Worm (Caenorhabditis elegans): ENCODE data around the gene F09A5.3.

DNA sequence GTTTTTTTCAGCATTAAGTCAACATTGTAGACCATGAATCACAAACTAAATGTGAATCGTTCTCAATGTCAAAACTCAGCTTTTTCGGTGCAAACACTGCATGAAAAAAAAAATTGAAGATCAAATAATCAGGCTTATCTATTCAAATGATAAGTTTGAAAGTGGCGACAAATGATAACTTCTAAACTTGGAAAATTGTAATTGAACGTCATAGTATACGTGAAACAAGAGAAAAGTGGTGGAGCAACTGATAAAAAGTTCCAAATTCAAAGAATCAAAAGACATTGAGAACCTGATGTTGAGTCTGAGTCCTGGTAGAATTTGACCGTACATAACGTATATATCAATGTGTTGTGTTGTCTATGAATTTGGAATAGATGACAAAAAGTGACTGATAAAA, 21.8 kb downstream of the F09A5.3 start:
- no peak for TF ChIP-seq mab-5 (tag; optimal IDR thresholded peaks at IDR 0.05)
- no peak for TF ChIP-seq elt-1 (tag; optimal IDR thresholded peaks at IDR 0.05; ENCODE audit: borderline replicate concordance, insufficient read depth)
- TF ChIP-seq lin-32 (GFP tag; optimal IDR thresholded peaks at IDR 0.05) = no peak
- TF ChIP-seq unc-62 (GFP tag; optimal IDR thresholded peaks at IDR 0.05) = no peak
- TF ChIP-seq sem-2 (GFP tag; optimal IDR thresholded peaks at IDR 0.05) = no peak
- no peak for TF ChIP-seq mls-2 (tag; optimal IDR thresholded peaks at IDR 0.05)
- TF ChIP-seq ztf-11 (tag; optimal IDR thresholded peaks at IDR 0.05) = no peak
- TF ChIP-seq nhr-76 (tag; optimal IDR thresholded peaks at IDR 0.05) = no peak
- TF ChIP-seq nhr-237 (tag; optimal IDR thresholded peaks at IDR 0.05) = no peak
- TF ChIP-seq snpc-4 (tag; optimal IDR thresholded peaks at IDR 0.05) = no peak
- no peak for TF ChIP-seq nhr-12 (tag; optimal IDR thresholded peaks at IDR 0.05)
